Worm (Caenorhabditis elegans): Measurements from ENCODE around the gene thoc-5.

The thoc-5 gene

ce11 chrIII:5371226-5371926 lies 22.2 kb upstream of the thoc-5 start, which contains the start of gene szy-2:
Gene szy-2, minus strand, starts transcription at chrIII:5371276.
- TF ChIP-seq ztf-22 (GFP tag; optimal IDR thresholded peaks at IDR 0.05) (no peak), F37B4.10 (GFP tag; IDR thresholded peaks at IDR 0.05) (no peak), B0019.2 (GFP tag; conservative IDR thresholded peaks at IDR 0.05) (no peak), nhr-179 (tag; optimal IDR thresholded peaks at IDR 0.05) (no peak), nhr-120 (GFP tag; IDR thresholded peaks at IDR 0.05) (no peak), let-526 (GFP tag; IDR thresholded peaks at IDR 0.05) (no peak), cebp-2 (GFP tag; IDR thresholded peaks at IDR 0.05) (no peak), Y95B8A.8 (GFP tag; IDR thresholded peaks at IDR 0.05) (no peak), lin-54 (GFP tag; optimal IDR thresholded peaks at IDR 0.05) (no peak)

ce11 chrIII:5367995-5368899 lies 19.0 kb upstream of the thoc-5 start, which contains the start of gene dhs-9:
Gene dhs-9, minus strand, starts transcription at chrIII:5368045.
- TF ChIP-seq zfh-2 (GFP tag; conservative IDR thresholded peaks at IDR 0.05) (no peak), tbp1 (GFP tag; optimal IDR thresholded peaks at IDR 0.05) (no peak), nhr-80 (tag; optimal IDR thresholded peaks at IDR 0.05) (peak; percentile 51), lin-40 (tag; optimal IDR thresholded peaks at IDR 0.05) (peak; percentile 34), cebp-1 (GFP tag; IDR thresholded peaks at IDR 0.05) (no peak), cebp-1 (tag; optimal IDR thresholded peaks at IDR 0.05) (peak; percentile 12), attf-5 (GFP tag; optimal IDR thresholded peaks at IDR 0.05) (peak; percentile 18), Y53G8AR.9 (GFP tag; conservative IDR thresholded peaks at IDR 0.05) (peak; percentile 62), lin-54 (GFP tag; optimal IDR thresholded peaks at IDR 0.05) (no peak), pha-4 (tag; optimal IDR thresholded peaks at IDR 0.05) (peak; percentile 32), ztf-22 (GFP tag; optimal IDR thresholded peaks at IDR 0.05) (no peak), K12H6.12 (tag; optimal IDR thresholded peaks at IDR 0.05) (no peak), repo-1 (tag; optimal IDR thresholded peaks at IDR 0.05) (peak; percentile 68), T26A5.8 (tag; optimal IDR thresholded peaks at IDR 0.05) (no peak), ztf-28 (GFP tag; IDR thresholded peaks at IDR 0.05) (no peak), F57A8.1 (GFP tag; optimal IDR thresholded peaks at IDR 0.05) (no peak), nfyb-1 (GFP tag; IDR thresholded peaks at IDR 0.05) (peak; percentile 58; the same call in 1 of the 2 replicates), him-1 (tag; optimal IDR thresholded peaks at IDR 0.05) (peak; percentile 20), ets-4 (GFP tag; optimal IDR thresholded peaks at IDR 0.05) (no peak)

- TF ChIP-seq rcor-1 (GFP tag; IDR thresholded peaks at IDR 0.05) (no peak), hmg-20 (GFP tag; IDR thresholded peaks at IDR 0.05) (no peak), nhr-27 (tag; optimal IDR thresholded peaks at IDR 0.05) (no peak)
Measured at ce11 chrIII:5361909-5362308, 12.7 kb upstream of the thoc-5 start, which contains the start of gene Y32H12A.1. Gene Y32H12A.1, plus strand, starts transcription at chrIII:5362209.

- no peak for TF ChIP-seq mxl-1 (tag; optimal IDR thresholded peaks at IDR 0.05)
- no peak for TF ChIP-seq chd-7 (tag; optimal IDR thresholded peaks at IDR 0.05)
- no peak for TF ChIP-seq B0035.1 (tag; optimal IDR thresholded peaks at IDR 0.05)
- no peak for TF ChIP-seq him-1 (tag; optimal IDR thresholded peaks at IDR 0.05)
- TF ChIP-seq nfyb-1 (GFP tag; IDR thresholded peaks at IDR 0.05): no peak
- no peak for TF ChIP-seq F55B11.4 (tag; optimal IDR thresholded peaks at IDR 0.05; ENCODE audit: borderline replicate concordance, insufficient read depth)
- no peak for TF ChIP-seq athp-1 (tag; optimal IDR thresholded peaks at IDR 0.05)
- no peak for TF ChIP-seq F57C9.4 (tag; optimal IDR thresholded peaks at IDR 0.05)
- no peak for TF ChIP-seq ceh-100 (GFP tag; IDR thresholded peaks at IDR 0.05)
- no peak for TF ChIP-seq egl-18 (GFP tag; IDR thresholded peaks at IDR 0.05)
- no peak for TF ChIP-seq nfya-1 (tag; optimal IDR thresholded peaks at IDR 0.05; ENCODE audit: borderline replicate concordance, insufficient read depth)
- TF ChIP-seq tbp1 (GFP tag; optimal IDR thresholded peaks at IDR 0.05): no peak
- no peak for TF ChIP-seq ceh-58 (GFP tag; IDR thresholded peaks at IDR 0.05)
- no peak for TF ChIP-seq F49E8.2 (tag; optimal IDR thresholded peaks at IDR 0.05; ENCODE audit: insufficient read depth)
- no peak for TF ChIP-seq xnd-1 (tag; optimal IDR thresholded peaks at IDR 0.05)
- no peak for TF ChIP-seq C06A6.2 (GFP tag; conservative IDR thresholded peaks at IDR 0.05)
Measured at ce11 chrIII:5346017-5346416, 3.2 kb downstream of the thoc-5 start, which contains the start of gene glrx-21. Gene glrx-21, minus strand, starts transcription at chrIII:5346117.

Data from whole organism, young adult.